Worm (Caenorhabditis elegans): Measurements from ENCODE around the gene F28C6.5.

Gene F28C6.5

ce11 chrII:8593840-8594625 lies 5.3 kb upstream of the F28C6.5 start, which contains the start of gene aptf-3:
TSS of gene aptf-3 (plus strand) at chrII:8594190.
- TF ChIP-seq T26A8.4 (GFP tag; IDR thresholded peaks at IDR 0.05) (no peak), unc-62 (GFP tag; optimal IDR thresholded peaks at IDR 0.05 in 1 of 2) (peak in 1 of 2 experiments; percentile 94), unc-62 (tag; optimal IDR thresholded peaks at IDR 0.05) (no peak)

ce11 chrII:8600165-8600564 lies 851 bp downstream of the F28C6.5 start, which contains the start of gene pigg-1:
TSS of gene pigg-1 (minus strand) at chrII:8600265.
- TF ChIP-seq aha-1 (tag) (peak; percentile 30), hlh-11 (tag; optimal IDR thresholded peaks at IDR 0.05) (no peak)

DNA sequence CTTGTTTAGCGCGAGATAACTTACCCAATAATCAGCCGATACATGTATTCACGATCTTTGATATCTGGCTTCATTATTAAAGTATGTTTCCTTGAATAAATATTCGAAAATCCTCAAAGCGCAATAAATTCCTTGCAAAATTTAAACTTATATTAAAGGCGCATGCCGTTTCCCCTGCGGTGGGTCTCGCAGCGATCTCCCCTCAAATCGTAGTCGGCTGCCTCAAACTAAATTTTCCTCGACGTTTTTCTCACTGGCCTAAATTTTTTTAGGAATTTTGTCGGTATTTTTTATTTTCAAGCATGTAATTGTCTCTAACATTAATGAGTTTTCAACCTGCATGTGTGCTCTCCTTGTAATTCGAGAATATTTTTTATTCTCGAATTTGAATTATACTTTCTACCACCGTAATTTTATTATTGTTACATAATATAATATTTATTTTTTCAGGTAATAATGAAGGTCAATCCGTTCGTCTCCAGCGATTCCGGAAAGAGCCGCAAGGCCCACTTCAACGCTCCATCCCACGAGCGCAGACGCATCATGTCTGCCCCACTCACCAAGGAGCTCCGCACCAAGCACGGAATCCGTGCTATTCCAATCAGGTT lies 3.1 kb downstream of the F28C6.5 start, which contains the start of the genes cpf-1 and rpl-26:
Gene cpf-1 (minus strand): TSS at position 104 of the 608 bp plus-strand sequence.
Gene rpl-26 (plus strand): TSS at position 449 of the 608 bp plus-strand sequence.
- TF ChIP-seq nhr-48 (tag; optimal IDR thresholded peaks at IDR 0.05) (no peak), ama-1 (optimal IDR thresholded peaks at IDR 0.05) (no peak), mdl-1 (tag; optimal IDR thresholded peaks at IDR 0.05) (no peak), nhr-77 (tag; optimal IDR thresholded peaks at IDR 0.05) (peak; percentile 57), egl-43 (GFP tag; IDR thresholded peaks at IDR 0.05) (no peak), skn-1 (tag; optimal IDR thresholded peaks at IDR 0.05) (no peak), mes-2 (tag; optimal IDR thresholded peaks at IDR 0.05; ENCODE audit: poor library complexity, severe bottlenecking) (peak; percentile 78), nhr-25 (tag; optimal IDR thresholded peaks at IDR 0.05; ENCODE audit: borderline replicate concordance, insufficient read depth) (no peak), D1046.2 (GFP tag; IDR thresholded peaks at IDR 0.05) (no peak), ceh-82 (tag; optimal IDR thresholded peaks at IDR 0.05) (no peak), ces-1 (GFP tag; optimal IDR thresholded peaks at IDR 0.05) (no peak), Y105C5A.15 (GFP tag; IDR thresholded peaks at IDR 0.05) (no peak), dmd-6 (GFP tag; IDR thresholded peaks at IDR 0.05) (no peak), lim-7 (GFP tag; IDR thresholded peaks at IDR 0.05) (no peak), unc-130 (GFP tag; optimal IDR thresholded peaks at IDR 0.05) (no peak), dve-1 (tag; optimal IDR thresholded peaks at IDR 0.05; ENCODE audit: insufficient read depth) (no peak), egl-27 (tag; optimal IDR thresholded peaks at IDR 0.05) (no peak), ceh-20 (GFP tag; IDR thresholded peaks at IDR 0.05) (no peak), lsy-2 (tag; optimal IDR thresholded peaks at IDR 0.05) (peak in 1 of 2 experiments; percentile 89), lin-1 (GFP tag; IDR thresholded peaks at IDR 0.05) (no peak), nhr-237 (tag; optimal IDR thresholded peaks at IDR 0.05) (no peak), zag-1 (tag; optimal IDR thresholded peaks at IDR 0.05) (no peak), aha-1 (tag) (peak; percentile 61), spr-3 (GFP tag; optimal IDR thresholded peaks at IDR 0.05) (no peak), spr-1 (tag; optimal IDR thresholded peaks at IDR 0.05) (no peak), ceh-62 (tag; optimal IDR thresholded peaks at IDR 0.05) (no peak), lin-39 (tag; optimal IDR thresholded peaks at IDR 0.05) (no peak), Y48G9A.11 (GFP tag; IDR thresholded peaks at IDR 0.05) (no peak), duxl-1 (tag; optimal IDR thresholded peaks at IDR 0.05; ENCODE audit: poor library complexity) (no peak), nhr-111 (GFP tag; optimal IDR thresholded peaks at IDR 0.05) (no peak), saeg-2 (GFP tag; IDR thresholded peaks at IDR 0.05) (no peak), ztf-11 (tag; optimal IDR thresholded peaks at IDR 0.05) (no peak), daf-8 (GFP tag; IDR thresholded peaks at IDR 0.05) (no peak), daf-12 (tag; optimal IDR thresholded peaks at IDR 0.05) (no peak), fos-1 (tag; optimal IDR thresholded peaks at IDR 0.05) (no peak), ctbp-1 (GFP tag; IDR thresholded peaks at IDR 0.05) (no peak), zip-11 (GFP tag; IDR thresholded peaks at IDR 0.05) (no peak), zip-2 (tag; optimal IDR thresholded peaks at IDR 0.05) (no peak), nhr-42 (GFP tag; IDR thresholded peaks at IDR 0.05) (no peak), F10B5.3 (tag; optimal IDR thresholded peaks at IDR 0.05) (no peak), nhr-6 (tag; optimal IDR thresholded peaks at IDR 0.05) (peak; percentile 15), T20F7.1 (GFP tag; optimal IDR thresholded peaks at IDR 0.05) (no peak), daf-19 (GFP tag; conservative IDR thresholded peaks at IDR 0.05) (no peak)
